Worm (Caenorhabditis elegans) whole organism, mixed stage, embryonic: ENCODE results near the gene Y43F8C.16.

Experiments used
- bed-3 ChIP-seq: fragments of 200-800 bp; sonication (Bioruptor generic); optimal IDR thresholded peaks from 3 replicates; lab custom pipeline; 2018; ENCODE audit warnings: mild to moderate bottlenecking, missing genetic modification characterization, moderate library complexity, missing compliant biosample characterization
- blmp-1 ChIP-seq: fragments of 150-350 bp; optimal IDR thresholded peaks from 2 replicates; lab custom pipeline; 2014; ENCODE audit warnings: missing biosample characterization, missing genetic modification characterization
- ceh-39 ChIP-seq: fragments of 150-350 bp; optimal IDR thresholded peaks from 2 replicates; lab custom pipeline; 2014; ENCODE audit warnings: missing biosample characterization, missing genetic modification characterization
- ceh-43 ChIP-seq: fragments of 200-800 bp; sonication (Bioruptor generic); optimal IDR thresholded peaks from 2 replicates; lab custom pipeline; 2018; ENCODE audit warnings: mild to moderate bottlenecking, missing genetic modification characterization, moderate library complexity, missing compliant biosample characterization
- ceh-83 ChIP-seq: fragments of 200-800 bp; sonication (Bioruptor generic); optimal IDR thresholded peaks from 2 replicates; lab custom pipeline; 2018; ENCODE audit warnings: mild to moderate bottlenecking, missing genetic modification characterization, missing compliant biosample characterization
- ces-1 ChIP-seq: fragments of 150-350 bp; optimal IDR thresholded peaks from 2 replicates; lab custom pipeline; 2014; ENCODE audit warnings: missing biosample characterization, missing genetic modification reagents, missing genetic modification characterization
- cnd-1 ChIP-seq: fragments of 200-800 bp; sonication (Bioruptor generic); optimal IDR thresholded peaks from 2 replicates; lab custom pipeline; 2018; ENCODE audit warnings: mild to moderate bottlenecking, missing genetic modification characterization, missing compliant biosample characterization
- drap-1 ChIP-seq: fragments of 200-800 bp; sonication (Bioruptor generic); optimal IDR thresholded peaks from 3 replicates; lab custom pipeline; 2018; ENCODE audit warnings: mild to moderate bottlenecking, missing genetic modification characterization, missing compliant biosample characterization
- elt-1 ChIP-seq: sonication (generic microtip); optimal IDR thresholded peaks from 2 replicates; lab custom pipeline; 2017; ENCODE audit warnings: missing genetic modification characterization, mild to moderate bottlenecking, missing compliant biosample characterization, antibody characterized with exemption, moderate library complexity, borderline replicate concordance; ENCODE audit not compliant: insufficient read depth
- elt-3 ChIP-seq: fragments of 150-350 bp; optimal IDR thresholded peaks from 2 replicates; lab custom pipeline; 2014; ENCODE audit warnings: missing biosample characterization, missing genetic modification characterization
- ham-2 ChIP-seq: fragments of 200-800 bp; sonication (Bioruptor generic); optimal IDR thresholded peaks from 2 replicates; lab custom pipeline; 2018; ENCODE audit warnings: mild to moderate bottlenecking, missing genetic modification characterization, missing compliant biosample characterization
- hlh-1 ChIP-seq: fragments of 150-350 bp; optimal IDR thresholded peaks from 2 replicates; lab custom pipeline; 2014; ENCODE audit warnings: missing biosample characterization, missing genetic modification reagents, missing genetic modification characterization
- lin-13 ChIP-seq: fragments of 150-350 bp; optimal IDR thresholded peaks from 2 replicates; lab custom pipeline; 2014; ENCODE audit warnings: missing biosample characterization, missing genetic modification characterization
- lin-32 ChIP-seq: fragments of 200-800 bp; sonication (Bioruptor generic); optimal IDR thresholded peaks from 2 replicates; lab custom pipeline; 2018; ENCODE audit warnings: mild to moderate bottlenecking, missing genetic modification characterization, missing compliant biosample characterization
- mab-5 ChIP-seq: fragments of 150-350 bp; optimal IDR thresholded peaks from 2 replicates; lab custom pipeline; 2014; ENCODE audit warnings: missing biosample characterization, missing genetic modification characterization
- mep-1 ChIP-seq: fragments of 150-350 bp; optimal IDR thresholded peaks from 2 replicates; lab custom pipeline; 2017; ENCODE audit warnings: missing biosample characterization, missing genetic modification reagents, missing genetic modification characterization, inconsistent platforms
- mls-2 ChIP-seq: sonication (generic microtip); optimal IDR thresholded peaks from 2 replicates; lab custom pipeline; 2016; ENCODE audit warnings: mild to moderate bottlenecking, missing genetic modification characterization, moderate library complexity, missing compliant biosample characterization
- nhr-2 ChIP-seq: fragments of 150-350 bp; optimal IDR thresholded peaks from 2 replicates; lab custom pipeline; 2014; ENCODE audit warnings: missing biosample characterization, missing genetic modification characterization
- nhr-28 ChIP-seq: fragments of 150-350 bp; optimal IDR thresholded peaks from 2 replicates; lab custom pipeline; 2014; ENCODE audit warnings: missing biosample characterization, missing genetic modification characterization
- nhr-76 ChIP-seq: sonication (generic microtip); optimal IDR thresholded peaks from 2 replicates; lab custom pipeline; 2017; ENCODE audit warnings: missing biosample characterization, missing genetic modification characterization
- sem-2 ChIP-seq: fragments of 200-800 bp; sonication (Bioruptor generic); optimal IDR thresholded peaks from 2 replicates; lab custom pipeline; 2018; ENCODE audit warnings: mild to moderate bottlenecking, missing genetic modification characterization, missing compliant biosample characterization
- snpc-4 ChIP-seq: fragments of 150-350 bp; optimal IDR thresholded peaks from 2 replicates; lab custom pipeline; 2014; ENCODE audit warnings: missing biosample characterization, missing genetic modification characterization
- sptf-1 ChIP-seq: sonication (generic microtip); optimal IDR thresholded peaks from 2 replicates; lab custom pipeline; 2017; ENCODE audit warnings: mild to moderate bottlenecking, missing genetic modification characterization, moderate library complexity, missing compliant biosample characterization
- tbx-8 ChIP-seq: fragments of 200-800 bp; sonication (Bioruptor generic); optimal IDR thresholded peaks from 2 replicates; lab custom pipeline; 2018; ENCODE audit warnings: mild to moderate bottlenecking, missing genetic modification characterization, moderate library complexity, missing compliant biosample characterization
- unc-120 ChIP-seq: sonication (generic microtip); optimal IDR thresholded peaks from 2 replicates; lab custom pipeline; 2017; ENCODE audit warnings: missing genetic modification characterization, missing compliant biosample characterization; ENCODE audit not compliant: poor library complexity, severe bottlenecking
- unc-62 ChIP-seq: fragments of 150-350 bp; optimal IDR thresholded peaks from 2 replicates; lab custom pipeline; 2014; ENCODE audit warnings: missing biosample characterization, missing genetic modification reagents, missing genetic modification characterization
- zip-8 ChIP-seq: fragments of 150-350 bp; optimal IDR thresholded peaks from 2 replicates; lab custom pipeline; 2014; ENCODE audit warnings: missing biosample characterization, missing genetic modification characterization
- ztf-11 ChIP-seq: fragments of 150-350 bp; optimal IDR thresholded peaks from 2 replicates; lab custom pipeline; 2014; ENCODE audit warnings: missing biosample characterization, missing genetic modification characterization

The Y43F8C.16 gene

ce11 chrV:19668213-19668612 lies 47.1 kb downstream of the Y43F8C.16 start:
- no peak for TF ChIP-seq nhr-28 (tag; lab: Kevin White, UChicago)
- TF ChIP-seq blmp-1 (tag; lab: Kevin White, UChicago) = no peak
- no peak for TF ChIP-seq ceh-39 (tag; lab: Kevin White, UChicago)
- no peak for TF ChIP-seq mls-2
- TF ChIP-seq ceh-43 (GFP tag; lab: Kevin White, UChicago) = no peak
- TF ChIP-seq zip-8 = no peak
- no peak for TF ChIP-seq mab-5 (tag; lab: Kevin White, UChicago)
- no peak for TF ChIP-seq lin-32 (GFP tag; lab: Kevin White, UChicago)
- TF ChIP-seq ham-2 = no peak
- TF ChIP-seq sem-2 (GFP tag; lab: Kevin White, UChicago) = no peak
- no peak for TF ChIP-seq hlh-1 (tag; lab: Kevin White, UChicago)
- no peak for TF ChIP-seq ztf-11
- TF ChIP-seq elt-3 (tag; lab: Kevin White, UChicago) = no peak
- TF ChIP-seq nhr-76 (tag; lab: Kevin White, UChicago) = no peak
- no peak for TF ChIP-seq mep-1 (tag; lab: Kevin White, UChicago)
- no peak for TF ChIP-seq drap-1
- no peak for TF ChIP-seq sptf-1
- no peak for TF ChIP-seq snpc-4

DNA sequence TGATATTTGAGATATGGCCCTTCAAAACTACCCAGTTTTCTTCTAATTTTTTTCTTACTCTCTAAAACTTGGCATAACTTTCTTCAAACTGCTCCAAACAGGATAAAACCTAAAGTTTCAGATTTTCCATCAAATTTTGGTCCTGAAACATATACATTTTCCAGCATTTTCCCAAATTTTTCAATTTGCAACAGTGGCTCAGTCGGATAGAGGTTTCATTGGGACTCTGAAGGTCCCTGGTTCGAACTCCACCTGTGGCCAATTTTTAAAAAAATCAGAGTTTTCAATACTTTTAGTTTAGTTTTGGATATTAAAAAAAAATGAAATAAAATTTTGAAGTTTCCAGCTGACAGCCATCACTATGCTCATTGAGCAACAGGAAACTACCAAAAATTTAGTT lies 47.6 kb downstream of the Y43F8C.16 start:
- TF ChIP-seq snpc-4 (no peak), zip-8 (no peak), elt-1 (tag; lab: Kevin White, UChicago) (no peak), sem-2 (GFP tag; lab: Kevin White, UChicago) (no peak), bed-3 (GFP tag; lab: Kevin White, UChicago) (no peak), unc-120 (tag; lab: Kevin White, UChicago) (no peak), lin-13 (tag; lab: Kevin White, UChicago) (no peak), nhr-2 (no peak), hlh-1 (tag; lab: Kevin White, UChicago) (no peak), ztf-11 (no peak)
- TF ChIP-seq, all 35 proteins: peak for 0

DNA sequence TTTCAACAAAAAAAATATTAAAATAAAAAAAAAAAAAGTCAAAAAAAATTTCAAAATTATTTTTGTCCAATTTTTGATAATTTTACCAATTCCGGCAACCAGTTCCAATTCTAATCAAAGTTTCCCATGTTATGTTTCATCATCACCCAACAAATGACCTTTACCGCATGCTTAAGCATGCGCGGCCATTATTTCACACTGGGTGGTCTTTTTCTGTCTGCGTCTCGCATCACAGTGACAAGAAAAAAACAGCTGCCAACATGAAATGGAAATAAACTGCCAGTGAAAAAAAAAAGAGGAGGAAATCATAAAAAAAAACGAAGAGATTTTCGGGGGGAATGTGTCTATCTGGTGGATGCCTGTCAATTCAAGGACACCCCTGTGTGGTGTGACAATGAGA lies 49.0 kb downstream of the Y43F8C.16 start:
- TF ChIP-seq ham-2 = no peak
- peak; percentile 16 for TF ChIP-seq hlh-1 (tag; lab: Kevin White, UChicago)

DNA sequence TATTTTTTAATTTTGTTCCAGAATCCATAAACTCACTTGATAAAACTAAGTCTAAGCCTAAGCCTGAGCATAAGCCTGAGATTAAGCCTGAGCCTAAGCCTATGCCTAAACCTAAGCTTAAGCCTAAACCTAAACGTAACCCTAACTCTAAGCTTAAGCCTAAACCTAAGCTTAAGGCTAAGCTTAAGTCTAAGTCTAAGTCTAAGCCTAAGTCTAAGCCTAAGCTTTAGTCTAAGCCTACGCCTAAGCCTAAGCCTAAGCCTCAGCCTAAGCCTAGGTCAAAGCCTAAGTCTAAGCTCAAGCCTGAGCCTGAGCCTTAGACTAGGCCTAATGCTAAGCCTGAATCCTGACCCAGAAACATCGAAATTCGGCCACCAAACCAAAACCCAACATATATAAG lies 50.7 kb downstream of the Y43F8C.16 start:
- TF ChIP-seq ztf-11 (no peak), ceh-83 (GFP tag; lab: Kevin White, UChicago) (no peak), elt-3 (tag; lab: Kevin White, UChicago) (no peak), cnd-1 (tag; lab: Kevin White, UChicago) (no peak), ces-1 (GFP tag; lab: Kevin White, UChicago) (no peak), tbx-8 (GFP tag; lab: Kevin White, UChicago) (no peak), nhr-76 (tag; lab: Kevin White, UChicago) (no peak), unc-62 (GFP tag; lab: Kevin White, UChicago) (no peak)
- TF ChIP-seq, all 35 proteins: peak for 0
